Fruit fly (Drosophila melanogaster): ENCODE data around the gene Tmem43.

Tmem43 gene

DNA sequence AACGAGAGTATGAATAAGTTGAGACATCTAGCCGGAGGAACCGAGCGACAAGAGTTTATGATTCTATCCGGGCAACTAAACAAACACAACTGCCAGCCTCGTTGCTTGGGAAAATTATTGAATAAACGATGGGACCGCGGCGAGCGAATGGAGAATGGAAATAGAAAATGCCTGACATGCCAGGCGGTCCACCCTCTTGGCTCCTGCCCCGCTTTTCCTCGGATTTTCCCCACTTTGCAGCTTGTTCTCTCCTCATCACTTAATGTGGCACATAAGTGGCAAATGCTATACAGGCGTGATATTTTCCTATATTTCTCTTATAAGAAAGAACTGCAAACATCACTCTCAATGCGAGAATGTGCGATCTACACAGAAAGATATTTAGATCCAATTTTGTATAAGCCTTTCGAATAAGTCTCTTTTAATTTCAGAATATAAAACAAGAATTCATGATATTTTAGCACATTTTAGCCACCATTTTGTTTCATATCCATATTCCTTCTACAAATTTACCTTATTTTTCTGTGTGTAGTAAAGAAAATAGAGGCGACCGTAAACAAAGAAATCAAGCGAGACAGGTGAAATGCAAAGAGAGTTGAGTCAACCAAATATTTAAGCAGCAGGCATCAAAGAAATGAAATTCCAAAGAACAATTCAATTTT, 11.3 kb downstream of the Tmem43 start (continued):
- peak; percentile 80 for TF ChIP-seq CG18476 (GFP tag; optimal IDR thresholded peaks at IDR 0.05)
- TF ChIP-seq CG14965 (GFP tag; optimal IDR thresholded peaks at IDR 0.05; ENCODE audit: borderline replicate concordance) = peak; percentile 54
- peak; percentile 58 for TF ChIP-seq Atf6 (GFP tag; IDR thresholded peaks at IDR 0.05)
- TF ChIP-seq CG3163 (GFP tag; optimal IDR thresholded peaks at IDR 0.05) = peak; percentile 49
- no peak for TF ChIP-seq lov (optimal IDR thresholded peaks at IDR 0.05)
- TF ChIP-seq lov (GFP tag; IDR thresholded peaks at IDR 0.05) = 0 out of 3 replicates have a peak, but pooled peaks have one; percentile 71
- TF ChIP-seq CG7928 (GFP tag; optimal IDR thresholded peaks at IDR 0.05) = peak; percentile 41
- no peak for TF ChIP-seq Adf1 (GFP tag; IDR thresholded peaks at IDR 0.05)
- peak; percentile 7 for TF ChIP-seq MESR4 (GFP tag; optimal IDR thresholded peaks at IDR 0.05)
- TF ChIP-seq CG17802 (tag; optimal IDR thresholded peaks at IDR 0.05) = peak; percentile 69
- peak; percentile 67 for TF ChIP-seq CG5245 (GFP tag; optimal IDR thresholded peaks at IDR 0.05)
- peak; percentile 39 for TF ChIP-seq CG15073 (GFP tag; optimal IDR thresholded peaks at IDR 0.05)
- peak; percentile 71 for TF ChIP-seq dimm (GFP tag; IDR thresholded peaks at IDR 0.05)
- peak; percentile 94 for TF ChIP-seq CG17829 (tag; optimal IDR thresholded peaks at IDR 0.05)
- TF ChIP-seq Sin3A (optimal IDR thresholded peaks at IDR 0.05) = no peak
- TF ChIP-seq chinmo (GFP tag; IDR thresholded peaks at IDR 0.05; ENCODE audit: partially characterized antibody) = no peak
- TF ChIP-seq Abd-B (GFP tag; optimal IDR thresholded peaks at IDR 0.05) = peak; percentile 76
- TF ChIP-seq CG31388 (GFP tag; optimal IDR thresholded peaks at IDR 0.05) = peak; percentile 65
- peak; percentile 77 for TF ChIP-seq pum (GFP tag; optimal IDR thresholded peaks at IDR 0.05)
- peak in 1 of 3 experiments; percentile 84 for TF ChIP-seq Stat92E (GFP tag; optimal IDR thresholded peaks at IDR 0.05)
- peak; percentile 86 for TF ChIP-seq D19A (tag; optimal IDR thresholded peaks at IDR 0.05)
- peak; percentile 74 for TF ChIP-seq CG34422 (GFP tag; IDR thresholded peaks at IDR 0.05)
- TF ChIP-seq Hsf (GFP tag; optimal IDR thresholded peaks at IDR 0.05) = peak; percentile 81
- TF ChIP-seq CG8281 (tag; optimal IDR thresholded peaks at IDR 0.05) = peak; percentile 83
- peak; percentile 64; the same call in 1 of the 2 replicates for TF ChIP-seq peb (GFP tag; IDR thresholded peaks at IDR 0.05)
- no peak for TF ChIP-seq hth (optimal IDR thresholded peaks at IDR 0.05)
- peak; percentile 77 for TF ChIP-seq Lhr (GFP tag; optimal IDR thresholded peaks at IDR 0.05)
- TF ChIP-seq seq (GFP tag; IDR thresholded peaks at IDR 0.05) = peak; percentile 77
- no peak for TF ChIP-seq Tbp (GFP tag; optimal IDR thresholded peaks at IDR 0.05)
- TF ChIP-seq CG42726 (GFP tag; IDR thresholded peaks at IDR 0.05; ENCODE audit: partially characterized antibody) = no peak
- peak; percentile 98 for TF ChIP-seq sens (GFP tag)
- peak; percentile 83 for TF ChIP-seq CG6689 (GFP tag; IDR thresholded peaks at IDR 0.05)
- TF ChIP-seq unc-4 (GFP tag; IDR thresholded peaks at IDR 0.05; ENCODE audit: partially characterized antibody) = no peak
- no peak for TF ChIP-seq zen2 (GFP tag; IDR thresholded peaks at IDR 0.05; ENCODE audit: partially characterized antibody)
- TF ChIP-seq caup (GFP tag; optimal IDR thresholded peaks at IDR 0.05; ENCODE audit: severe bottlenecking) = peak; percentile 68
- TF ChIP-seq nau (GFP tag; optimal IDR thresholded peaks at IDR 0.05) = peak; percentile 82
- TF ChIP-seq CG2129 (GFP tag; IDR thresholded peaks at IDR 0.05; ENCODE audit: partially characterized antibody) = no peak
- TF ChIP-seq twi (tag; optimal IDR thresholded peaks at IDR 0.05) = peak; percentile 79
- peak; percentile 37 for TF ChIP-seq exex (tag; optimal IDR thresholded peaks at IDR 0.05)
- peak; percentile 6 for TF ChIP-seq YL-1 (GFP tag; optimal IDR thresholded peaks at IDR 0.05)
- TF ChIP-seq Max (GFP tag; optimal IDR thresholded peaks at IDR 0.05) = peak; percentile 63
- TF ChIP-seq Rx (GFP tag; IDR thresholded peaks at IDR 0.05) = peak; percentile 27; the same call in 1 of the 2 replicates
- peak; percentile 41 for TF ChIP-seq HmgD (GFP tag; optimal IDR thresholded peaks at IDR 0.05)
- TF ChIP-seq ssp (GFP tag; IDR thresholded peaks at IDR 0.05) = peak; percentile 65
- peak; percentile 77 for TF ChIP-seq CG14014 (GFP tag; IDR thresholded peaks at IDR 0.05)
- TF ChIP-seq Hand (GFP tag; optimal IDR thresholded peaks at IDR 0.05) = peak; percentile 41
- peak; percentile 67 for TF ChIP-seq CG30431 (GFP tag; optimal IDR thresholded peaks at IDR 0.05)
- TF ChIP-seq Mrtf (GFP tag; IDR thresholded peaks at IDR 0.05) = peak; percentile 72; the same call in 2 of the 3 replicates
- TF ChIP-seq vfl (GFP tag; optimal IDR thresholded peaks at IDR 0.05) = no peak
- TF ChIP-seq stc (GFP tag; IDR thresholded peaks at IDR 0.05) = peak; percentile 86
